Fruit fly (Drosophila melanogaster) whole organism, prepupa: ENCODE measurements around the gene Fit2.

ENCODE experiments used
- Blimp-1 ChIP-seq: fragments of 200-800 bp; sonication (Bioruptor generic); optimal IDR thresholded peaks from 3 replicates; lab custom pipeline; 2017; ENCODE audit warnings: missing biosample characterization, missing genetic modification characterization, mild to moderate bottlenecking, moderate library complexity, missing genetic modification reagents
- CG16779 ChIP-seq: fragments of 200-800 bp; sonication (Bioruptor generic); optimal IDR thresholded peaks from 3 replicates; lab custom pipeline; 2017; ENCODE audit warnings: missing biosample characterization, mild to moderate bottlenecking, missing genetic modification characterization
- CG34406 ChIP-seq: fragments of 200-800 bp; sonication (Bioruptor generic); optimal IDR thresholded peaks from 3 replicates; lab custom pipeline; 2016; ENCODE audit warnings: missing biosample characterization, missing genetic modification characterization
- CG6854 ChIP-seq: fragments of 200-800 bp; sonication (Bioruptor generic); optimal IDR thresholded peaks from 2 replicates; lab custom pipeline; 2017; ENCODE audit warnings: missing biosample characterization, mild to moderate bottlenecking, missing genetic modification characterization
- CG7368 ChIP-seq: fragments of 200-800 bp; sonication (Bioruptor generic); optimal IDR thresholded peaks from 3 replicates; lab custom pipeline; 2016; ENCODE audit warnings: missing biosample characterization, missing genetic modification characterization
- CG9139 ChIP-seq: fragments of 200-800 bp; sonication (Bioruptor generic); optimal IDR thresholded peaks from 3 replicates; lab custom pipeline; 2017; ENCODE audit warnings: missing biosample characterization, mild to moderate bottlenecking, missing genetic modification characterization

DNA sequence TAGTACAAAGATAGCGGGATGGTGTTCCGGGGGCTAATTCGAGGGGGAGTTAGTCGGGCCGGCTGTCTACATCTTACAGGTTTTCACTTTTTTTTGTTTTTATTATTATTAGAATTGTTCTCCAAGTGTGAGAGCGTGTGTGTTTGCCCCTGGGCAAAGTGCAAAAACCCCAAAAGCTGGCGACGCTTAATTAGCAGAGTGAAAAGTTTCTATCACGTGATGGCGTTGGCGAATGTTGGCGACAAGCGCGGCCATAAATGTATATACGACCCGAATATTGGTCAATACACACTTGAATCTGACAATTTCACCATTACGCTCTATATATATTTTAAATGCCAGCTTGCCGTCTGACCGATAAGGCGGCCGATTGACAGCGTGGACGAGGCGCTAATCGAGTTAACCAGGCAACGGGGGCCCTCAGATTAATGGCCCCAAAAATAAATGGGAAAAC lies 15.2 kb upstream of the Fit2 start:
- TF ChIP-seq CG34406 (GFP tag; lab: Kevin White, UChicago) (no peak), CG7368 (GFP tag; lab: Kevin White, UChicago) (no peak), CG9139 (GFP tag; lab: Kevin White, UChicago) (no peak), Blimp-1 (GFP tag; lab: Kevin White, UChicago) (no peak), CG6854 (no peak), CG16779 (no peak)
